Worm (Caenorhabditis elegans) whole organism, L4/young adult: ENCODE results near the gene C16C10.13.

ENCODE experiments used
- W03F9.2 ChIP-seq: fragments of 150-350 bp; optimal IDR thresholded peaks from 2 replicates; lab custom pipeline; 2014; ENCODE audit warnings: missing biosample characterization, missing genetic modification characterization
- dao-5 ChIP-seq: sonication (generic microtip); optimal IDR thresholded peaks from 2 replicates; lab custom pipeline; 2016; ENCODE audit warnings: missing genotype, missing genetic modification characterization, moderate library complexity, missing compliant biosample characterization
- him-1 ChIP-seq: sonication (generic microtip); optimal IDR thresholded peaks from 2 replicates; lab custom pipeline; 2016; ENCODE audit warnings: missing genotype, missing genetic modification reagents, missing genetic modification characterization, missing compliant biosample characterization

The C16C10.13 gene

ce11 chrIII:4168665-4169064, 7.6 kb upstream of the C16C10.13 start, which contains the start of gene ccdc-55:
Gene ccdc-55 (minus strand): TSS chrIII:4168765.
- TF ChIP-seq dao-5 = no peak
- TF ChIP-seq him-1 = no peak
- TF ChIP-seq W03F9.2 (tag; lab: Kevin White, UChicago) = no peak

- TF ChIP-seq dao-5 = peak; percentile 43
- peak; percentile 69 for TF ChIP-seq W03F9.2 (tag; lab: Kevin White, UChicago)
- peak; percentile 45 for TF ChIP-seq him-1
Measured at ce11 chrIII:4170903-4171377, 5.3 kb upstream of the C16C10.13 start, which contains the start of the genes rnf-121 and C16C10.4. Gene rnf-121 (minus strand): TSS chrIII:4170953. Gene C16C10.4 (plus strand): TSS chrIII:4171336.

ce11 chrIII:4172210-4172609, 4.0 kb upstream of the C16C10.13 start:
- TF ChIP-seq W03F9.2 (tag; lab: Kevin White, UChicago) (no peak), him-1 (no peak)

- TF ChIP-seq him-1 (no peak), dao-5 (no peak), W03F9.2 (tag; lab: Kevin White, UChicago) (no peak)
Measured at ce11 chrIII:4175489-4175888, 751 bp upstream of the C16C10.13 start.

- TF ChIP-seq W03F9.2 (tag; lab: Kevin White, UChicago) (no peak), him-1 (no peak), dao-5 (no peak)
Measured at ce11 chrIII:4178564-4178963, 2.3 kb downstream of the C16C10.13 start, which contains the start of gene C16C10.2. Gene C16C10.2 (minus strand): TSS chrIII:4178664.

- TF ChIP-seq dao-5 (no peak), W03F9.2 (tag; lab: Kevin White, UChicago) (no peak), him-1 (no peak)
Measured at ce11 chrIII:4181338-4181737, 5.1 kb downstream of the C16C10.13 start, which contains the start of gene C16C10.1. Gene C16C10.1 (minus strand): TSS chrIII:4181438.

- TF ChIP-seq dao-5 = no peak
- TF ChIP-seq him-1 = no peak
- no peak for TF ChIP-seq W03F9.2 (tag; lab: Kevin White, UChicago)
Measured at ce11 chrIII:4186751-4187309, 10.6 kb downstream of the C16C10.13 start, which contains the start of gene lars-1. Gene lars-1 (minus strand): TSS chrIII:4186801.

ce11 chrIII:4187845-4188244, 11.6 kb downstream of the C16C10.13 start, which contains the start of gene R74.2:
Gene R74.2 (plus strand): TSS chrIII:4188160.
- TF ChIP-seq W03F9.2 (tag; lab: Kevin White, UChicago) (no peak), dao-5 (no peak), him-1 (no peak)

ce11 chrIII:4189602-4190001, 13.4 kb downstream of the C16C10.13 start:
- no peak for TF ChIP-seq W03F9.2 (tag; lab: Kevin White, UChicago)
- TF ChIP-seq him-1 = no peak
- no peak for TF ChIP-seq dao-5

- TF ChIP-seq dao-5 = no peak
- TF ChIP-seq him-1 = no peak
- no peak for TF ChIP-seq W03F9.2 (tag; lab: Kevin White, UChicago)
Measured at ce11 chrIII:4190241-4190640, 14.0 kb downstream of the C16C10.13 start, which contains the start of gene spp-28. Gene spp-28 (minus strand): TSS chrIII:4190341.

ce11 chrIII:4191091-4191638, 14.9 kb downstream of the C16C10.13 start, which contains the start of gene dnj-16:
Gene dnj-16 (plus strand): TSS chrIII:4191141.
- TF ChIP-seq dao-5 (no peak), W03F9.2 (tag; lab: Kevin White, UChicago) (peak; percentile 30)

ce11 chrIII:4193659-4194103, 17.4 kb downstream of the C16C10.13 start, which contains the start of gene xbp-1:
Gene xbp-1 (plus strand): TSS chrIII:4193809.
- TF ChIP-seq dao-5 (no peak), W03F9.2 (tag; lab: Kevin White, UChicago) (peak; percentile 84), him-1 (peak; percentile 63)

ce11 chrIII:4194349-4195110, 18.3 kb downstream of the C16C10.13 start:
- TF ChIP-seq him-1 (no peak), dao-5 (no peak), W03F9.2 (tag; lab: Kevin White, UChicago) (no peak)

- TF ChIP-seq dao-5 = peak; percentile 58
- peak; percentile 2 for TF ChIP-seq W03F9.2 (tag; lab: Kevin White, UChicago)
- TF ChIP-seq him-1 = peak; percentile 51
Measured at ce11 chrIII:4195306-4196008, 19.2 kb downstream of the C16C10.13 start.
